Fruit fly (Drosophila melanogaster) whole organism, prepupa: ENCODE results near the gene Sems.

ENCODE experiments used
- CG10631 ChIP-seq: fragments of 200-800 bp; sonication (Bioruptor generic); optimal IDR thresholded peaks from 2 replicates; lab custom pipeline; 2016; ENCODE audit warnings: missing biosample characterization, missing genetic modification characterization
- CG16779 ChIP-seq: fragments of 200-800 bp; sonication (Bioruptor generic); optimal IDR thresholded peaks from 3 replicates; lab custom pipeline; 2017; ENCODE audit warnings: missing biosample characterization, mild to moderate bottlenecking, missing genetic modification characterization
- CG31627 ChIP-seq: fragments of 200-800 bp; sonication (Bioruptor generic); optimal IDR thresholded peaks from 3 replicates; lab custom pipeline; 2016; ENCODE audit warnings: missing biosample characterization, missing genetic modification characterization
- CG6854 ChIP-seq: fragments of 200-800 bp; sonication (Bioruptor generic); optimal IDR thresholded peaks from 2 replicates; lab custom pipeline; 2017; ENCODE audit warnings: missing biosample characterization, mild to moderate bottlenecking, missing genetic modification characterization
- Eip78C ChIP-seq: fragments of 200-800 bp; sonication (Bioruptor generic); peaks from one replicate; lab custom pipeline; 2016; ENCODE audit warnings: missing biosample characterization, missing genetic modification characterization
- Gug ChIP-seq: fragments of 200-800 bp; sonication (Bioruptor generic); IDR thresholded peaks from 2 replicates; pipeline ENCODE4 v1.3.6; 2022; ENCODE audit warnings: missing biosample characterization, missing genetic modification characterization
- Lpt ChIP-seq: fragments of 200-800 bp; sonication (Bioruptor generic); optimal IDR thresholded peaks from 3 replicates; lab custom pipeline; 2016; ENCODE audit warnings: missing biosample characterization, missing genetic modification characterization
- OdsH ChIP-seq: fragments of 200-800 bp; sonication (Bioruptor generic); optimal IDR thresholded peaks from 3 replicates; lab custom pipeline; 2016; ENCODE audit warnings: missing biosample characterization, missing genetic modification characterization
- esn ChIP-seq: fragments of 200-800 bp; sonication (Bioruptor generic); optimal IDR thresholded peaks from 2 replicates; lab custom pipeline; 2016; ENCODE audit warnings: missing biosample characterization, mild to moderate bottlenecking, missing genetic modification characterization, moderate library complexity
- spab ChIP-seq: fragments of 200-800 bp; sonication (Bioruptor generic); optimal IDR thresholded peaks from 2 replicates; lab custom pipeline; 2017; ENCODE audit warnings: missing biosample characterization, mild to moderate bottlenecking, missing genetic modification characterization, missing genetic modification reagents

DNA sequence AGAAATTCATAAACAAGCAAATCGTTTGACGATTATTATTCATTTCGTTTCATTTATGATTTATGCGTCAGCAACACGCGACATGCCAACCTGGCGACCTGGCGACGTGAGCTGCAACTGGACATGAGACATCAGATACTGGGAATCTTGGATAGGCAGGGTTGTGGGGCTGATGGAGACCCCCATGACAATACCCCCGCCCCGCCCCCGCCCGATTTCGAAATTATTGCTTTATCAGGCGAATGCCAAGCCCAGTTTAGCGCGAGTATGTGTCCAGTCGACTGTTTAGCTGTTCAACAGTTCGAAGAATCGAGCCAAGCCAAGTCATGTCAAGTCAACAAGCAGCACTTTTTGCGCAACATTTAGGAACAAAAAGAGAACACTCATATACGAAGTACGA is 9.6 kb downstream of the Sems start:
- TF ChIP-seq CG16779 (tag; lab: Kevin White, UChicago) (no peak), CG6854 (no peak), Lpt (no peak), CG10631 (no peak), esn (GFP tag; lab: Kevin White, UChicago) (no peak), CG31627 (GFP tag; lab: Kevin White, UChicago) (no peak), Gug (no peak), OdsH (GFP tag; lab: Kevin White, UChicago) (no peak), Eip78C (GFP tag; lab: Kevin White, UChicago) (no peak), spab (GFP tag; lab: Kevin White, UChicago) (no peak)
